Worm (Caenorhabditis elegans) whole organism, mixed stage, embryonic: ENCODE measurements around the gene arl-8.

ENCODE experiments used
- bed-3 ChIP-seq: fragments of 200-800 bp; sonication (Bioruptor generic); optimal IDR thresholded peaks from 3 replicates; lab custom pipeline; 2018; ENCODE audit warnings: mild to moderate bottlenecking, missing genetic modification characterization, moderate library complexity, missing compliant biosample characterization
- ces-1 ChIP-seq: fragments of 150-350 bp; optimal IDR thresholded peaks from 2 replicates; lab custom pipeline; 2014; ENCODE audit warnings: missing biosample characterization, missing genetic modification reagents, missing genetic modification characterization
- elt-1 ChIP-seq: sonication (generic microtip); optimal IDR thresholded peaks from 2 replicates; lab custom pipeline; 2017; ENCODE audit warnings: missing genetic modification characterization, mild to moderate bottlenecking, missing compliant biosample characterization, antibody characterized with exemption, moderate library complexity, borderline replicate concordance; ENCODE audit not compliant: insufficient read depth
- elt-3 ChIP-seq: fragments of 150-350 bp; optimal IDR thresholded peaks from 2 replicates; lab custom pipeline; 2014; ENCODE audit warnings: missing biosample characterization, missing genetic modification characterization
- flh-1 ChIP-seq: fragments of 200-800 bp; sonication (Bioruptor generic); optimal IDR thresholded peaks from 2 replicates; lab custom pipeline; 2018; ENCODE audit warnings: mild to moderate bottlenecking, missing genetic modification characterization, moderate library complexity, missing compliant biosample characterization
- ham-2 ChIP-seq: fragments of 200-800 bp; sonication (Bioruptor generic); optimal IDR thresholded peaks from 2 replicates; lab custom pipeline; 2018; ENCODE audit warnings: mild to moderate bottlenecking, missing genetic modification characterization, missing compliant biosample characterization
- lsy-2 ChIP-seq: fragments of 150-350 bp; optimal IDR thresholded peaks from 2 replicates; lab custom pipeline; 2014; ENCODE audit warnings: missing biosample characterization, missing genetic modification characterization
- nhr-12 ChIP-seq: fragments of 150-350 bp; optimal IDR thresholded peaks from 2 replicates; lab custom pipeline; 2014; ENCODE audit warnings: missing biosample characterization, missing genetic modification characterization
- pha-4 ChIP-seq: fragments of 150-350 bp; optimal IDR thresholded peaks from 2 replicates; lab custom pipeline; 2018; ENCODE audit warnings: missing biosample characterization, missing genetic modification reagents, missing genetic modification characterization
- sem-2 ChIP-seq: fragments of 200-800 bp; sonication (Bioruptor generic); optimal IDR thresholded peaks from 2 replicates; lab custom pipeline; 2018; ENCODE audit warnings: mild to moderate bottlenecking, missing genetic modification characterization, missing compliant biosample characterization
- snpc-4 ChIP-seq: fragments of 150-350 bp; optimal IDR thresholded peaks from 2 replicates; lab custom pipeline; 2014; ENCODE audit warnings: missing biosample characterization, missing genetic modification characterization
- unc-62 ChIP-seq: fragments of 150-350 bp; optimal IDR thresholded peaks from 2 replicates; lab custom pipeline; 2014; ENCODE audit warnings: missing biosample characterization, missing genetic modification reagents, missing genetic modification characterization
- zip-8 ChIP-seq: fragments of 150-350 bp; optimal IDR thresholded peaks from 2 replicates; lab custom pipeline; 2014; ENCODE audit warnings: missing biosample characterization, missing genetic modification characterization

- TF ChIP-seq bed-3 (GFP tag; lab: Kevin White, UChicago) = no peak
- no peak for TF ChIP-seq sem-2 (GFP tag; lab: Kevin White, UChicago)
- no peak for TF ChIP-seq nhr-12
- no peak for TF ChIP-seq ham-2
- TF ChIP-seq elt-1 (tag; lab: Kevin White, UChicago) = no peak
- no peak for TF ChIP-seq unc-62 (GFP tag; lab: Kevin White, UChicago)
- TF ChIP-seq elt-3 = no peak
- TF ChIP-seq snpc-4 (tag; lab: Kevin White, UChicago) = no peak
- TF ChIP-seq lsy-2 = no peak
- no peak for TF ChIP-seq flh-1 (GFP tag; lab: Kevin White, UChicago)
- peak; percentile 79 for TF ChIP-seq ces-1 (GFP tag; lab: Kevin White, UChicago)
- TF ChIP-seq pha-4 (tag; lab: Kevin White, UChicago) = no peak
- no peak for TF ChIP-seq zip-8 (tag; lab: Kevin White, UChicago)
Observed at ce11 chrIV:14836885-14837284, 38.9 kb downstream of the arl-8 start, which contains the start of gene Y57G11C.22.
